Worm (Caenorhabditis elegans) whole organism, young adult: ENCODE results near the gene rpt-2.

Experiments
- B0035.1 ChIP-seq: sonication (generic microtip); optimal IDR thresholded peaks from 2 replicates; lab custom pipeline; 2016; ENCODE audit warnings: missing genetic modification characterization, mild to moderate bottlenecking, missing compliant biosample characterization, missing genotype, missing genetic modification reagents
- B0336.3 ChIP-seq: fragments of 200-800 bp; sonication (Bioruptor generic); IDR thresholded peaks from 2 replicates; pipeline ENCODE4 v1.3.6; 2022; ENCODE audit warnings: missing genetic modification characterization, missing compliant biosample characterization
- C06A6.2 ChIP-seq: fragments of 200-800 bp; sonication (Bioruptor generic); conservative IDR thresholded peaks from 2 replicates; pipeline ENCODE4 v1.3.6; 2022; ENCODE audit warnings: missing genetic modification characterization, missing compliant biosample characterization
- F10E7.11 ChIP-seq: sonication (generic microtip); optimal IDR thresholded peaks from 2 replicates; lab custom pipeline; 2017; ENCODE audit warnings: mild to moderate bottlenecking, missing genetic modification characterization, moderate library complexity, missing compliant biosample characterization
- F22D6.2 ChIP-seq: sonication (generic microtip); optimal IDR thresholded peaks from 2 replicates; lab custom pipeline; 2016; ENCODE audit warnings: mild to moderate bottlenecking, missing genetic modification characterization, missing compliant biosample characterization
- F49E8.2 ChIP-seq: sonication (generic microtip); optimal IDR thresholded peaks from 3 replicates; lab custom pipeline; 2017; ENCODE audit warnings: missing genetic modification characterization, mild to moderate bottlenecking, missing compliant biosample characterization, antibody characterized with exemption, moderate library complexity; ENCODE audit not compliant: insufficient read depth
- Y53F4B.3 ChIP-seq: fragments of 200-800 bp; sonication (Bioruptor generic); IDR thresholded peaks from 2 replicates; pipeline ENCODE4 v1.3.6; 2022; ENCODE audit warnings: missing genetic modification reagents, missing genetic modification characterization, missing compliant biosample characterization
- Y53G8AR.9 ChIP-seq: fragments of 200-800 bp; sonication (Bioruptor generic); conservative IDR thresholded peaks from 2 replicates; pipeline ENCODE4 v1.3.6; 2022; ENCODE audit warnings: missing genetic modification reagents, missing genetic modification characterization, missing compliant biosample characterization
- Y56A3A.18 ChIP-seq: fragments of 200-800 bp; sonication (Bioruptor generic); IDR thresholded peaks from 2 replicates; pipeline ENCODE4 v1.3.6; 2022; ENCODE audit warnings: missing genetic modification reagents, missing genetic modification characterization, missing compliant biosample characterization
- Y79H2A.3 ChIP-seq: fragments of 200-800 bp; sonication (Bioruptor generic); conservative IDR thresholded peaks from 2 replicates; pipeline ENCODE4 v1.3.6; 2022; ENCODE audit warnings: missing genetic modification reagents, missing genetic modification characterization, missing compliant biosample characterization
- ama-1 ChIP-seq, 3 experiments: fragments of 150-350 bp in 1 of 3; sonication (generic microtip) in 2 of 3; optimal IDR thresholded peaks; 2 replicates each; lab custom pipeline; 2014 to 2018; ENCODE audit warnings: missing biosample characterization in 2 of 3, missing genetic modification characterization in 2 of 3, missing genetic modification reagents in 2 of 3
- aptf-3 ChIP-seq: fragments of 200-800 bp; sonication (Bioruptor generic); IDR thresholded peaks from 2 replicates; pipeline ENCODE4 v1.3.6; 2022; ENCODE audit warnings: missing genetic modification characterization, missing compliant biosample characterization
- bed-2 ChIP-seq: fragments of 200-800 bp; sonication (Bioruptor generic); IDR thresholded peaks from 2 replicates; pipeline ENCODE4 v1.3.6; 2022; ENCODE audit warnings: missing genetic modification reagents, missing genetic modification characterization, missing compliant biosample characterization
- ceh-40 ChIP-seq: fragments of 200-800 bp; sonication (Bioruptor generic); IDR thresholded peaks from 2 replicates; pipeline ENCODE4 v1.3.6; 2022; ENCODE audit warnings: missing genetic modification characterization, missing compliant biosample characterization
- dox-1 ChIP-seq: fragments of 200-800 bp; sonication (Bioruptor generic); IDR thresholded peaks from 2 replicates; pipeline ENCODE4 v1.3.6; 2022; ENCODE audit warnings: missing genetic modification reagents, missing genetic modification characterization, missing compliant biosample characterization
- dpl-1 ChIP-seq: fragments of 150-350 bp; optimal IDR thresholded peaks from 2 replicates; lab custom pipeline; 2014; ENCODE audit warnings: missing biosample characterization, missing genetic modification reagents, missing genetic modification characterization
- egl-44 ChIP-seq: fragments of 200-800 bp; sonication (Bioruptor generic); IDR thresholded peaks from 2 replicates; pipeline ENCODE4 v1.3.6; 2022; ENCODE audit warnings: missing genetic modification reagents, missing genetic modification characterization, missing compliant biosample characterization
- gei-17 ChIP-seq: fragments of 200-800 bp; sonication (Bioruptor generic); optimal IDR thresholded peaks from 2 replicates; lab custom pipeline; 2018; ENCODE audit warnings: mild to moderate bottlenecking, missing genetic modification characterization, missing compliant biosample characterization
- him-1 ChIP-seq: sonication (generic microtip); optimal IDR thresholded peaks from 2 replicates; lab custom pipeline; 2016; ENCODE audit warnings: missing genotype, missing genetic modification reagents, missing genetic modification characterization, missing compliant biosample characterization
- hmg-1.2 ChIP-seq: fragments of 200-800 bp; sonication (Bioruptor generic); IDR thresholded peaks from 2 replicates; pipeline ENCODE4 v1.3.6; 2022; ENCODE audit warnings: missing genetic modification reagents, missing genetic modification characterization, missing compliant biosample characterization
- hmg-20 ChIP-seq: fragments of 200-800 bp; sonication (Bioruptor generic); IDR thresholded peaks from 2 replicates; pipeline ENCODE4 v1.3.6; 2022; ENCODE audit warnings: missing genetic modification reagents, missing genetic modification characterization, missing compliant biosample characterization
- hrde-1 ChIP-seq: sonication (generic microtip); optimal IDR thresholded peaks from 2 replicates; lab custom pipeline; 2016; ENCODE audit warnings: missing genetic modification characterization, mild to moderate bottlenecking, missing compliant biosample characterization, moderate library complexity, missing genotype, missing genetic modification reagents, borderline replicate concordance
- hsf-1 ChIP-seq: fragments of 200-800 bp; sonication (Bioruptor generic); IDR thresholded peaks from 2 replicates; pipeline ENCODE4 v1.3.6; 2022; ENCODE audit warnings: missing genetic modification reagents, missing genetic modification characterization, missing compliant biosample characterization
- lin-26 ChIP-seq: fragments of 200-800 bp; sonication (Bioruptor generic); IDR thresholded peaks from 2 replicates; pipeline ENCODE4 v1.3.6; 2022; ENCODE audit warnings: missing genetic modification reagents, missing genetic modification characterization, missing compliant biosample characterization
- lin-35 ChIP-seq, 3 experiments: fragments of 150-350 bp in 2 of 3; sonication (generic microtip) in 1 of 3; optimal IDR thresholded peaks; 2 replicates each; lab custom pipeline; 2014 to 2018; ENCODE audit warnings: missing biosample characterization in 3 of 3, missing genetic modification characterization in 3 of 3, missing genetic modification reagents in 3 of 3
- lin-40 ChIP-seq: sonication (generic microtip); optimal IDR thresholded peaks from 2 replicates; lab custom pipeline; 2016; ENCODE audit warnings: missing genetic modification characterization, mild to moderate bottlenecking, missing compliant biosample characterization, missing genotype, missing genetic modification reagents
- lsl-1 ChIP-seq: fragments of 200-800 bp; sonication (Bioruptor generic); optimal IDR thresholded peaks from 2 replicates; lab custom pipeline; 2018; ENCODE audit warnings: mild to moderate bottlenecking, missing genetic modification characterization, moderate library complexity, missing compliant biosample characterization
- madf-6 ChIP-seq: fragments of 200-800 bp; sonication (Bioruptor generic); IDR thresholded peaks from 2 replicates; pipeline ENCODE4 v1.3.6; 2022; ENCODE audit warnings: missing genetic modification reagents, missing genetic modification characterization, missing compliant biosample characterization
- mcd-1 ChIP-seq: fragments of 200-800 bp; sonication (Bioruptor generic); IDR thresholded peaks from 2 replicates; pipeline ENCODE4 v1.3.6; 2022; ENCODE audit warnings: missing genetic modification reagents, missing genetic modification characterization, missing compliant biosample characterization
- mxl-1 ChIP-seq: sonication (generic microtip); optimal IDR thresholded peaks from 2 replicates; lab custom pipeline; 2016; ENCODE audit warnings: missing genetic modification characterization, missing compliant biosample characterization
- nfya-2 ChIP-seq: fragments of 200-800 bp; sonication (Bioruptor generic); IDR thresholded peaks from 2 replicates; pipeline ENCODE4 v1.3.6; 2022; ENCODE audit warnings: missing genetic modification reagents, missing genetic modification characterization, missing compliant biosample characterization
- nfyb-1 ChIP-seq: fragments of 200-800 bp; sonication (Bioruptor generic); IDR thresholded peaks from 2 replicates; pipeline ENCODE4 v1.3.6; 2022; ENCODE audit warnings: missing genetic modification reagents, missing genetic modification characterization, missing compliant biosample characterization
- nhr-179 ChIP-seq: sonication (generic microtip); optimal IDR thresholded peaks from 2 replicates; lab custom pipeline; 2016; ENCODE audit warnings: mild to moderate bottlenecking, missing genetic modification characterization, missing compliant biosample characterization
- rcor-1 ChIP-seq: fragments of 200-800 bp; sonication (Bioruptor generic); IDR thresholded peaks from 2 replicates; pipeline ENCODE4 v1.3.6; 2022; ENCODE audit warnings: missing genetic modification reagents, missing genetic modification characterization, missing compliant biosample characterization
- repo-1 ChIP-seq: sonication (generic microtip); optimal IDR thresholded peaks from 2 replicates; lab custom pipeline; 2017; ENCODE audit warnings: mild to moderate bottlenecking, missing genetic modification characterization, missing compliant biosample characterization
- snpc-1.1 ChIP-seq: sonication (generic microtip); optimal IDR thresholded peaks from 2 replicates; lab custom pipeline; 2017; ENCODE audit warnings: missing genetic modification characterization, mild to moderate bottlenecking, missing compliant biosample characterization, antibody characterized with exemption, moderate library complexity, missing genotype, missing genetic modification reagents; ENCODE audit not compliant: insufficient read depth
- snpc-3.4 ChIP-seq: sonication (generic microtip); optimal IDR thresholded peaks from 2 replicates; lab custom pipeline; 2017; ENCODE audit warnings: missing genetic modification characterization, mild to moderate bottlenecking, missing compliant biosample characterization, antibody characterized with exemption, moderate library complexity, missing genotype, missing genetic modification reagents
- somi-1 ChIP-seq: fragments of 200-800 bp; sonication (Bioruptor generic); optimal IDR thresholded peaks from 2 replicates; lab custom pipeline; 2018; ENCODE audit warnings: mild to moderate bottlenecking, missing genetic modification characterization, missing compliant biosample characterization
- tbx-9 ChIP-seq: sonication (generic microtip); optimal IDR thresholded peaks from 2 replicates; lab custom pipeline; 2016; ENCODE audit warnings: borderline replicate concordance, missing genetic modification characterization, inconsistent platforms, missing compliant biosample characterization
- tlf-1 ChIP-seq: fragments of 200-800 bp; sonication (Bioruptor generic); optimal IDR thresholded peaks from 2 replicates; lab custom pipeline; 2018; ENCODE audit warnings: mild to moderate bottlenecking, missing genetic modification characterization, missing compliant biosample characterization
- unc-62 ChIP-seq: fragments of 150-350 bp; optimal IDR thresholded peaks from 2 replicates; lab custom pipeline; 2014; ENCODE audit warnings: missing biosample characterization, missing genetic modification reagents, missing genetic modification characterization
- xnd-1 ChIP-seq: sonication (generic microtip); optimal IDR thresholded peaks from 2 replicates; lab custom pipeline; 2016; ENCODE audit warnings: missing genotype, missing genetic modification reagents, missing genetic modification characterization, missing compliant biosample characterization
- ztf-25 ChIP-seq: fragments of 200-800 bp; sonication (Bioruptor generic); IDR thresholded peaks from 2 replicates; pipeline ENCODE4 v1.3.6; 2022; ENCODE audit warnings: missing genetic modification reagents, missing genetic modification characterization, missing compliant biosample characterization
- ztf-26 ChIP-seq: sonication (generic microtip); optimal IDR thresholded peaks from 2 replicates; lab custom pipeline; 2017; ENCODE audit warnings: missing genetic modification characterization, missing compliant biosample characterization

Gene rpt-2

DNA sequence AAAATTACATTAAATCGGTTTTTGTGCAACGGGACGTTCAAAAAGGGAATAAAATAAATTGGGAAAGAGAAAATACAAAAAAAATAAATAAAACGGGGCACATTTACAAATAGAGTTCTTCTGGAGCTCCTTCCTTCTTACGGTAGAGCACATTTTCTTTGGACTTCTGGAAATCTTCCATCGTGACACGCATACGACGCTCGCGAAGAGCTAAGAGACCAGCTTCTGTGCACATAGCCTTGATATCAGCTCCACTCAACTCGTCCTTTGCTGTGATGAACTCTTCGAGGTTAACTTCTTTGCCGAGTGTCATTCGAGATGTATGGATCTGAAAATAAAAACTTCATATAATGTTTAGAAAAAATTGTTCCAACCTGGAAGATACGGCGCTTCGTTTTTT lies 1.4 kb downstream of the rpt-2 start:
- no peak for TF ChIP-seq somi-1 (GFP tag; lab: Kevin White, UChicago)
- TF ChIP-seq him-1 (tag; lab: Kevin White, UChicago), result no peak
- TF ChIP-seq hrde-1, result no peak
- 0 out of 2 replicates have a peak, but pooled peaks have one; percentile 2 for TF ChIP-seq hmg-1.2 (GFP tag; lab: Robert Waterston, UW)
- TF ChIP-seq aptf-3, result no peak
- 0 out of 2 replicates have a peak, but pooled peaks have one; percentile 22 for TF ChIP-seq nfyb-1
- no peak for TF ChIP-seq unc-62 (GFP tag; lab: Kevin White, UChicago)
- TF ChIP-seq bed-2 (GFP tag; lab: Robert Waterston, UW), result no peak
- TF ChIP-seq F49E8.2 (tag; lab: Kevin White, UChicago), result no peak
- TF ChIP-seq ceh-40 (GFP tag; lab: Robert Waterston, UW), result 0 out of 2 replicates have a peak, but pooled peaks have one; percentile 23
- no peak for TF ChIP-seq B0035.1 (tag; lab: Kevin White, UChicago)
- TF ChIP-seq rcor-1 (GFP tag; lab: Robert Waterston, UW), result no peak
- peak; percentile 14 for TF ChIP-seq ama-1 (optimal IDR thresholded peaks at IDR 0.05; lab: Kevin White, UChicago)
- TF ChIP-seq ama-1 (GFP tag; optimal IDR thresholded peaks at IDR 0.05; lab: Kevin White, UChicago), result no peak
- TF ChIP-seq, all 124 proteins: peak for 4

DNA sequence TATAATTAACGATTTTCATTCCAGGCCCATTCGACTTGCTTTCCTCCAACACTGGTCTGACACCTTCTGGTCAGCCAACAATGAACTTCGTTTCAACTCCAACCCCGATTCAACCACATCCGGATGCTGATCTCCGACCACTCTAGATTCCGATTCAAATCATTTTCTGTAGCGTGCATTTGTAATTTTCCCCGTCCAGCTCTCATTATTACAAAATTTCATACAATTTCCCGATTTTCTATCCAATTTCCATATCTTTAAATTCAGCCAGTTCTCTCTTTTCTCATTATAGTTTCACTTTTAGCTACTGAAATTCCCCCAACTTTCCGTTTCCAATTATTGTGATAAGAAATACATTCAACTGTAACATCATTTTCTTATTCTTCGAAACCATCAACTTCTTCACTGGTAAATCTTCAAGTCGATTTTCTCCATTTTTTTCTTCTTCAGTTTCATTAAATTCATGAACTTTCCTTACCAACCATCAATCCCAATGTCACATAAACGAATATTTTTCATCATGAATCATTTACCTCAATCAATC lies 1.9 kb downstream of the rpt-2 start:
- no peak for TF ChIP-seq ceh-40 (GFP tag; lab: Robert Waterston, UW)
- TF ChIP-seq gei-17 (GFP tag; lab: Kevin White, UChicago), result no peak
- 0 out of 2 replicates have a peak, but pooled peaks have one; percentile 11 for TF ChIP-seq Y79H2A.3 (GFP tag; lab: Robert Waterston, UW)
- TF ChIP-seq mxl-1 (tag; lab: Kevin White, UChicago), result no peak
- peak; percentile 4; the same call in 1 of the 2 replicates for TF ChIP-seq mcd-1
- no peak for TF ChIP-seq dpl-1 (GFP tag; lab: Kevin White, UChicago)
- TF ChIP-seq egl-44 (GFP tag; lab: Robert Waterston, UW), result no peak
- no peak for TF ChIP-seq F22D6.2 (tag; lab: Kevin White, UChicago)
- TF ChIP-seq madf-6 (GFP tag; lab: Robert Waterston, UW), result peak; percentile 67
- TF ChIP-seq lin-40 (tag; lab: Kevin White, UChicago), result no peak
- TF ChIP-seq snpc-1.1 (tag; lab: Kevin White, UChicago), result peak; percentile 36
- TF ChIP-seq ama-1 (optimal IDR thresholded peaks at IDR 0.05; lab: Kevin White, UChicago), result no peak
- TF ChIP-seq ama-1 (GFP tag; optimal IDR thresholded peaks at IDR 0.05; lab: Kevin White, UChicago), result peak in 1 of 2 experiments; percentile 44
- no peak for TF ChIP-seq tlf-1
- TF ChIP-seq lin-35 (GFP tag; optimal IDR thresholded peaks at IDR 0.05; lab: Kevin White, UChicago), result peak in 1 of 3 experiments; percentile 2
- no peak for TF ChIP-seq nhr-179 (tag; lab: Kevin White, UChicago)
- TF ChIP-seq ztf-25 (GFP tag; lab: Robert Waterston, UW), result no peak
- peak; percentile 68 for TF ChIP-seq B0336.3 (GFP tag; lab: Robert Waterston, UW)
- TF ChIP-seq Y53F4B.3, result no peak
- peak; percentile 14 for TF ChIP-seq repo-1
- TF ChIP-seq F49E8.2 (tag; lab: Kevin White, UChicago), result no peak
- TF ChIP-seq nfya-2 (GFP tag; lab: Robert Waterston, UW), result no peak
- TF ChIP-seq snpc-3.4, result peak; percentile 52
- no peak for TF ChIP-seq lsl-1
- no peak for TF ChIP-seq C06A6.2
- TF ChIP-seq ztf-26 (tag; lab: Kevin White, UChicago), result no peak
- TF ChIP-seq hrde-1, result peak; percentile 30
- peak; percentile 63 for TF ChIP-seq F10E7.11
- no peak for TF ChIP-seq xnd-1 (tag; lab: Kevin White, UChicago)
- peak; percentile 32; the same call in 1 of the 2 replicates for TF ChIP-seq Y53G8AR.9 (GFP tag; lab: Robert Waterston, UW)
- TF ChIP-seq dox-1 (GFP tag; lab: Robert Waterston, UW), result no peak
- peak; percentile 2 for TF ChIP-seq tbx-9 (tag; lab: Kevin White, UChicago)
- peak; percentile 60; the same call in 1 of the 2 replicates for TF ChIP-seq hsf-1
- no peak for TF ChIP-seq lin-26
- TF ChIP-seq hmg-20 (GFP tag; lab: Robert Waterston, UW), result no peak
- TF ChIP-seq somi-1 (GFP tag; lab: Kevin White, UChicago), result no peak
- TF ChIP-seq him-1 (tag; lab: Kevin White, UChicago), result peak; percentile 34
- no peak for TF ChIP-seq Y56A3A.18 (GFP tag; lab: Robert Waterston, UW)
